Fruit fly (Drosophila melanogaster): ENCODE results near the gene Wnt4.

Gene Wnt4

dm6 chr2L:7311467-7311866 lies 34.5 kb upstream of the Wnt4 start:
- TF ChIP-seq trem (tag; optimal IDR thresholded peaks at IDR 0.05) (no peak), tll (GFP tag; optimal IDR thresholded peaks at IDR 0.05) (peak in 1 of 2 experiments; percentile 54), prd (optimal IDR thresholded peaks at IDR 0.05) (no peak), prd (GFP tag; IDR thresholded peaks at IDR 0.05) (0 out of 3 replicates have a peak, but pooled peaks have one; percentile 25), CG15696 (tag; optimal IDR thresholded peaks at IDR 0.05) (peak; percentile 17), grn (GFP tag; optimal IDR thresholded peaks at IDR 0.05) (peak; percentile 47), CG15479 (GFP tag; optimal IDR thresholded peaks at IDR 0.05) (peak; percentile 38)

dm6 chr2L:7306782-7307181 lies 29.8 kb upstream of the Wnt4 start, which contains the start of gene wg:
Gene wg, plus strand, starts transcription at chr2L:7307159.
- TF ChIP-seq lab (GFP tag; optimal IDR thresholded peaks at IDR 0.05) = peak; percentile 28
- peak; percentile 32; the same call in 1 of the 2 replicates for TF ChIP-seq CG6272 (GFP tag; IDR thresholded peaks at IDR 0.05)
- peak; percentile 42 for TF ChIP-seq CG8924 (tag; optimal IDR thresholded peaks at IDR 0.05)
- TF ChIP-seq Hsf (GFP tag; optimal IDR thresholded peaks at IDR 0.05) = peak; percentile 5
- TF ChIP-seq Sox100B (GFP tag; optimal IDR thresholded peaks at IDR 0.05) = no peak
- no peak for TF ChIP-seq CG3995 (GFP tag; optimal IDR thresholded peaks at IDR 0.05)
- no peak for TF ChIP-seq prd (optimal IDR thresholded peaks at IDR 0.05)
- peak; percentile 15; the same call in 1 of the 3 replicates for TF ChIP-seq prd (GFP tag; IDR thresholded peaks at IDR 0.05)
- TF ChIP-seq oc (tag; optimal IDR thresholded peaks at IDR 0.05) = peak; percentile 36
- TF ChIP-seq CG11085 (GFP tag; IDR thresholded peaks at IDR 0.05) = no peak
- TF ChIP-seq CG10274 (GFP tag; optimal IDR thresholded peaks at IDR 0.05) = no peak
- TF ChIP-seq trem (tag; optimal IDR thresholded peaks at IDR 0.05) = peak; percentile 29
- peak; percentile 51; the same call in 2 of the 3 replicates for TF ChIP-seq knrl (GFP tag; IDR thresholded peaks at IDR 0.05; ENCODE audit: partially characterized antibody)
- TF ChIP-seq PHDP (tag; optimal IDR thresholded peaks at IDR 0.05) = peak; percentile 9
- no peak for TF ChIP-seq fd102C (GFP tag; optimal IDR thresholded peaks at IDR 0.05)
- TF ChIP-seq CG1832 (GFP tag; optimal IDR thresholded peaks at IDR 0.05) = peak; percentile 98
- peak; percentile 82 for TF ChIP-seq CoRest (tag; optimal IDR thresholded peaks at IDR 0.05)
- TF ChIP-seq CG16813 (GFP tag; IDR thresholded peaks at IDR 0.05; ENCODE audit: partially characterized antibody) = 0 out of 3 replicates have a peak, but pooled peaks have one; percentile 14
- peak; percentile 39 for TF ChIP-seq CG12769 (tag; optimal IDR thresholded peaks at IDR 0.05)
- peak; percentile 50 for TF ChIP-seq crol (GFP tag; IDR thresholded peaks at IDR 0.05)
- TF ChIP-seq grau (tag; optimal IDR thresholded peaks at IDR 0.05) = peak; percentile 19
- peak; percentile 95 for TF ChIP-seq chinmo (GFP tag; IDR thresholded peaks at IDR 0.05; ENCODE audit: partially characterized antibody)
- TF ChIP-seq abd-A (tag; optimal IDR thresholded peaks at IDR 0.05) = peak; percentile 68
- no peak for TF ChIP-seq ro (GFP tag; IDR thresholded peaks at IDR 0.05)
- peak; percentile 91 for TF ChIP-seq Jarid2 (GFP tag; optimal IDR thresholded peaks at IDR 0.05)
- peak; percentile 94 for TF ChIP-seq Nf-YA (GFP tag; IDR thresholded peaks at IDR 0.05)
- peak; percentile 19 for TF ChIP-seq NfI (GFP tag; optimal IDR thresholded peaks at IDR 0.05)
- TF ChIP-seq CG33557 (GFP tag; optimal IDR thresholded peaks at IDR 0.05) = peak; percentile 31
- no peak for TF ChIP-seq CG16815 (GFP tag; optimal IDR thresholded peaks at IDR 0.05)
- TF ChIP-seq phol (tag; optimal IDR thresholded peaks at IDR 0.05) = peak; percentile 49
- TF ChIP-seq CG34224 (GFP tag; IDR thresholded peaks at IDR 0.05; ENCODE audit: partially characterized antibody) = 0 out of 3 replicates have a peak, but pooled peaks have one; percentile 44
- TF ChIP-seq CG18262 (tag; optimal IDR thresholded peaks at IDR 0.05) = peak; percentile 8
- TF ChIP-seq sd (tag; optimal IDR thresholded peaks at IDR 0.05) = peak; percentile 52
- TF ChIP-seq Stat92E (GFP tag; optimal IDR thresholded peaks at IDR 0.05) = peak in 1 of 3 experiments; percentile 32
- TF ChIP-seq CG7271 (tag; optimal IDR thresholded peaks at IDR 0.05) = peak; percentile 27
- TF ChIP-seq pita (GFP tag; optimal IDR thresholded peaks at IDR 0.05) = no peak
- TF ChIP-seq otp (GFP tag; IDR thresholded peaks at IDR 0.05) = peak; percentile 48; the same call in 1 of the 3 replicates
- peak; percentile 42 for TF ChIP-seq zen (tag; optimal IDR thresholded peaks at IDR 0.05)
- TF ChIP-seq CG4328 (GFP tag; optimal IDR thresholded peaks at IDR 0.05) = no peak
- peak; percentile 55 for TF ChIP-seq CG17829 (tag; optimal IDR thresholded peaks at IDR 0.05)
- TF ChIP-seq grn (GFP tag; optimal IDR thresholded peaks at IDR 0.05) = peak; percentile 33
- peak; percentile 50 for TF ChIP-seq nmo (GFP tag; optimal IDR thresholded peaks at IDR 0.05)
- peak; percentile 49; the same call in 1 of the 2 replicates for TF ChIP-seq ara (GFP tag; IDR thresholded peaks at IDR 0.05)

Data from whole organism, embryonic.